Worm (Caenorhabditis elegans) whole organism, L1 larva: ENCODE results near the gene R151.8.

Experiments used
- C16A3.4 ChIP-seq: fragments of 150-350 bp; optimal IDR thresholded peaks from 2 replicates; lab custom pipeline; 2014; ENCODE audit warnings: missing biosample characterization, missing genetic modification characterization
- C34B4.2 ChIP-seq: sonication (generic microtip); optimal IDR thresholded peaks from 2 replicates; lab custom pipeline; 2017; ENCODE audit warnings: mild to moderate bottlenecking, missing genetic modification characterization, missing compliant biosample characterization
- aly-2 ChIP-seq: fragments of 150-350 bp; optimal IDR thresholded peaks from 2 replicates; lab custom pipeline; 2014; ENCODE audit warnings: missing biosample characterization, missing genetic modification characterization
- ama-1 ChIP-seq: fragments of 150-350 bp; optimal IDR thresholded peaks from 2 replicates; lab custom pipeline; 2014
- ceh-8 ChIP-seq: fragments of 200-800 bp; sonication (Bioruptor generic); optimal IDR thresholded peaks from 2 replicates; lab custom pipeline; 2018; ENCODE audit warnings: mild to moderate bottlenecking, missing genetic modification characterization, moderate library complexity, missing compliant biosample characterization
- ceh-82 ChIP-seq, 3 experiments: fragments of 150-350 bp in 1 of 3; sonication (generic microtip) in 2 of 3; optimal IDR thresholded peaks; 2 replicates each; lab custom pipeline; 2014 to 2017; ENCODE audit warnings: missing biosample characterization in 3 of 3, missing genetic modification characterization in 3 of 3
- dpl-1 ChIP-seq, 3 experiments: fragments of 150-350 bp in 2 of 3; sonication (generic microtip) in 1 of 3; optimal IDR thresholded peaks; 2 replicates each; lab custom pipeline; 2014 to 2017; ENCODE audit warnings: missing biosample characterization in 3 of 3, missing genetic modification characterization in 3 of 3, missing genetic modification reagents in 3 of 3
- dsc-1 ChIP-seq: sonication (generic microtip); optimal IDR thresholded peaks from 2 replicates; lab custom pipeline; 2016; ENCODE audit warnings: mild to moderate bottlenecking, missing genetic modification characterization, missing compliant biosample characterization
- efl-1 ChIP-seq, 4 experiments: fragments of 150-350 bp; optimal IDR thresholded peaks in 3 of 4; peaks in 1 of 4; 1 replicate in 1 of 4; 2 replicates in 3 of 4; lab custom pipeline; 2014; ENCODE audit warnings: missing biosample characterization in 2 of 4, missing genetic modification characterization in 2 of 4, missing genetic modification reagents in 2 of 4
- elt-2 ChIP-seq: sonication (generic microtip); optimal IDR thresholded peaks from 2 replicates; lab custom pipeline; 2016; ENCODE audit warnings: missing genetic modification characterization, mild to moderate bottlenecking, inconsistent platforms, missing compliant biosample characterization, missing genetic modification reagents
- elt-3 ChIP-seq, 6 experiments: fragments of 150-350 bp in 1 of 6; sonication (generic microtip); optimal IDR thresholded peaks; 2 replicates each; lab custom pipeline; 2017 to 2018; ENCODE audit warnings: missing biosample characterization in 6 of 6, missing genetic modification characterization in 6 of 6, inconsistent platforms in 1 of 6
- ets-5 ChIP-seq: fragments of 200-800 bp; sonication (Bioruptor generic); IDR thresholded peaks from 2 replicates; pipeline ENCODE4 v1.3.6; 2022; ENCODE audit warnings: missing genetic modification characterization, missing compliant biosample characterization
- fkh-4 ChIP-seq: sonication (generic microtip); optimal IDR thresholded peaks from 2 replicates; lab custom pipeline; 2016; ENCODE audit warnings: missing compliant biosample characterization, missing genetic modification characterization, borderline replicate concordance
- fkh-8 ChIP-seq: sonication (generic microtip); optimal IDR thresholded peaks from 2 replicates; lab custom pipeline; 2016; ENCODE audit warnings: mild to moderate bottlenecking, missing genetic modification characterization, missing compliant biosample characterization
- hlh-17 ChIP-seq: fragments of 200-800 bp; sonication (Bioruptor generic); optimal IDR thresholded peaks from 2 replicates; lab custom pipeline; 2018; ENCODE audit warnings: missing genetic modification characterization, mild to moderate bottlenecking, missing compliant biosample characterization, moderate library complexity, borderline replicate concordance
- hlh-4 ChIP-seq: sonication (generic microtip); optimal IDR thresholded peaks from 2 replicates; lab custom pipeline; 2016; ENCODE audit warnings: mild to moderate bottlenecking, missing genetic modification characterization, missing compliant biosample characterization
- irx-1 ChIP-seq: sonication (generic microtip); optimal IDR thresholded peaks from 2 replicates; lab custom pipeline; 2016; ENCODE audit warnings: missing genetic modification characterization, missing compliant biosample characterization
- lin-14 ChIP-seq: fragments of 200-800 bp; sonication (Bioruptor generic); optimal IDR thresholded peaks from 2 replicates; lab custom pipeline; 2018; ENCODE audit warnings: mild to moderate bottlenecking, missing genetic modification characterization, moderate library complexity, missing compliant biosample characterization
- lin-15B ChIP-seq: fragments of 150-350 bp; sonication (generic microtip); optimal IDR thresholded peaks from 3 replicates; lab custom pipeline; 2014; ENCODE audit warnings: missing biosample characterization, missing genetic modification characterization
- lin-35 ChIP-seq, 2 experiments: fragments of 150-350 bp; optimal IDR thresholded peaks; 2 replicates each; lab custom pipeline; 2014; ENCODE audit warnings: missing biosample characterization in 2 of 2, missing genetic modification characterization in 2 of 2, missing genetic modification reagents in 2 of 2
- lin-39 ChIP-seq: fragments of 150-350 bp; optimal IDR thresholded peaks from 2 replicates; lab custom pipeline; 2014; ENCODE audit warnings: missing biosample characterization, missing genetic modification reagents, missing genetic modification characterization
- lsy-2 ChIP-seq, 2 experiments: fragments of 150-350 bp; optimal IDR thresholded peaks; 2 replicates each; lab custom pipeline; 2014; ENCODE audit warnings: missing biosample characterization in 2 of 2, missing genetic modification characterization in 2 of 2
- mab-9 ChIP-seq: fragments of 200-800 bp; sonication (Bioruptor generic); IDR thresholded peaks from 2 replicates; pipeline ENCODE4 v1.3.6; 2022; ENCODE audit warnings: missing genetic modification reagents, missing genetic modification characterization, missing compliant biosample characterization
- mdl-1 ChIP-seq, 2 experiments: fragments of 150-350 bp; optimal IDR thresholded peaks; 2 replicates each; lab custom pipeline; 2014 to 2017; ENCODE audit warnings: missing biosample characterization in 2 of 2, missing genetic modification characterization in 2 of 2, inconsistent platforms in 1 of 2
- mef-2 ChIP-seq: fragments of 150-350 bp; optimal IDR thresholded peaks from 2 replicates; lab custom pipeline; 2014; ENCODE audit warnings: missing biosample characterization, missing genetic modification characterization
- mep-1 ChIP-seq: fragments of 150-350 bp; optimal IDR thresholded peaks from 2 replicates; lab custom pipeline; 2014; ENCODE audit warnings: missing biosample characterization, missing genetic modification characterization
- nhr-12 ChIP-seq: sonication (generic microtip); optimal IDR thresholded peaks from 2 replicates; lab custom pipeline; 2017; ENCODE audit warnings: missing biosample characterization, missing genetic modification characterization
- nhr-19 ChIP-seq: fragments of 200-800 bp; sonication (Bioruptor generic); conservative IDR thresholded peaks from 2 replicates; pipeline ENCODE4 v1.3.6; 2022; ENCODE audit warnings: missing genetic modification characterization, missing compliant biosample characterization
- nhr-20 ChIP-seq: sonication (generic microtip); optimal IDR thresholded peaks from 2 replicates; lab custom pipeline; 2016; ENCODE audit warnings: mild to moderate bottlenecking, missing genetic modification characterization, missing compliant biosample characterization
- nhr-237 ChIP-seq: fragments of 150-350 bp; optimal IDR thresholded peaks from 2 replicates; lab custom pipeline; 2014; ENCODE audit warnings: missing biosample characterization, missing genetic modification characterization
- nhr-28 ChIP-seq: fragments of 150-350 bp; optimal IDR thresholded peaks from 2 replicates; lab custom pipeline; 2014; ENCODE audit warnings: missing biosample characterization, missing genetic modification characterization
- nhr-47 ChIP-seq: sonication (generic microtip); optimal IDR thresholded peaks from 2 replicates; lab custom pipeline; 2016; ENCODE audit warnings: mild to moderate bottlenecking, missing genetic modification characterization, moderate library complexity, missing compliant biosample characterization
- nhr-71 ChIP-seq: sonication (generic microtip); optimal IDR thresholded peaks from 2 replicates; lab custom pipeline; 2016; ENCODE audit warnings: mild to moderate bottlenecking, missing genetic modification characterization, moderate library complexity, missing compliant biosample characterization
- nhr-76 ChIP-seq: sonication (generic microtip); optimal IDR thresholded peaks from 2 replicates; lab custom pipeline; 2017; ENCODE audit warnings: missing biosample characterization, missing genetic modification characterization
- nhr-77 ChIP-seq: fragments of 150-350 bp; optimal IDR thresholded peaks from 2 replicates; lab custom pipeline; 2014; ENCODE audit warnings: missing biosample characterization, missing genetic modification characterization
- nhr-85 ChIP-seq: sonication (generic microtip); peaks from one replicate; lab custom pipeline; 2016; ENCODE audit warnings: missing genetic modification characterization, inconsistent platforms, missing compliant biosample characterization
- pag-3 ChIP-seq: sonication (generic microtip); optimal IDR thresholded peaks from 2 replicates; lab custom pipeline; 2017; ENCODE audit warnings: missing genetic modification characterization, mild to moderate bottlenecking, missing compliant biosample characterization, antibody characterized with exemption, borderline replicate concordance; ENCODE audit not compliant: insufficient read depth
- pqm-1 ChIP-seq: sonication (generic microtip); optimal IDR thresholded peaks from 3 replicates; lab custom pipeline; 2017; ENCODE audit warnings: missing biosample characterization, missing genetic modification characterization
- snpc-4 ChIP-seq: fragments of 150-350 bp; optimal IDR thresholded peaks from 2 replicates; lab custom pipeline; 2014; ENCODE audit warnings: missing biosample characterization, missing genetic modification characterization
- snu-23 ChIP-seq: sonication (generic microtip); optimal IDR thresholded peaks from 2 replicates; lab custom pipeline; 2016; ENCODE audit warnings: missing genetic modification characterization, missing compliant biosample characterization
- sox-4 ChIP-seq: sonication (generic microtip); optimal IDR thresholded peaks from 2 replicates; lab custom pipeline; 2016; ENCODE audit warnings: missing genetic modification characterization, missing compliant biosample characterization
- sup-37 ChIP-seq: fragments of 200-800 bp; sonication (Bioruptor generic); optimal IDR thresholded peaks from 2 replicates; lab custom pipeline; 2018; ENCODE audit warnings: mild to moderate bottlenecking, missing genetic modification characterization, missing compliant biosample characterization
- unc-130 ChIP-seq: fragments of 150-350 bp; optimal IDR thresholded peaks from 2 replicates; lab custom pipeline; 2017; ENCODE audit warnings: missing biosample characterization, missing genetic modification characterization, inconsistent platforms
- unc-62 ChIP-seq: fragments of 150-350 bp; optimal IDR thresholded peaks from 2 replicates; lab custom pipeline; 2014; ENCODE audit warnings: missing biosample characterization, missing genetic modification reagents, missing genetic modification characterization
- unc-86 ChIP-seq: sonication (generic microtip); optimal IDR thresholded peaks from 2 replicates; lab custom pipeline; 2016; ENCODE audit warnings: missing genetic modification characterization, missing compliant biosample characterization
- xbp-1 ChIP-seq: sonication (generic microtip); optimal IDR thresholded peaks from 2 replicates; lab custom pipeline; 2016; ENCODE audit warnings: missing genetic modification characterization, missing compliant biosample characterization
- zag-1 ChIP-seq: fragments of 150-350 bp; optimal IDR thresholded peaks from 2 replicates; lab custom pipeline; 2014; ENCODE audit warnings: missing biosample characterization, missing genetic modification characterization
- ztf-11 ChIP-seq, 2 experiments: sonication (generic microtip); optimal IDR thresholded peaks; 2 replicates each; lab custom pipeline; 2016 to 2017; ENCODE audit warnings: missing genetic modification characterization in 2 of 2, missing biosample characterization in 1 of 2, missing compliant biosample characterization in 1 of 2

Gene R151.8

ce11 chrIII:7223029-7223428 lies 6.6 kb downstream of the R151.8 start, which contains the start of gene der-2:
TSS of gene der-2 (minus strand) at chrIII:7223129.
- no peak for TF ChIP-seq lin-39 (tag; lab: Kevin White, UChicago)
- no peak for TF ChIP-seq zag-1 (tag; lab: Kevin White, UChicago)
- no peak for TF ChIP-seq fkh-4 (tag; lab: Kevin White, UChicago)
- TF ChIP-seq C34B4.2 (tag; lab: Kevin White, UChicago): no peak
- TF ChIP-seq snpc-4 (tag; lab: Kevin White, UChicago): no peak
- no peak for TF ChIP-seq snu-23 (GFP tag; lab: Kevin White, UChicago)
- no peak for TF ChIP-seq ztf-11 (tag; optimal IDR thresholded peaks at IDR 0.05; lab: Kevin White, UChicago)
- TF ChIP-seq nhr-12 (tag; lab: Kevin White, UChicago): no peak
- TF ChIP-seq mef-2 (tag; lab: Kevin White, UChicago): no peak
- no peak for TF ChIP-seq lin-15B (tag; lab: Kevin White, UChicago)
- TF ChIP-seq efl-1 (optimal IDR thresholded peaks at IDR 0.05; lab: Kevin White, UChicago): no peak
- no peak for TF ChIP-seq efl-1 (GFP tag; optimal IDR thresholded peaks at IDR 0.05 in 1 of 2; lab: Kevin White, UChicago)
- no peak for TF ChIP-seq unc-130 (tag; lab: Kevin White, UChicago)
- no peak for TF ChIP-seq nhr-237
- TF ChIP-seq mdl-1 (tag; optimal IDR thresholded peaks at IDR 0.05; lab: Kevin White, UChicago): no peak
- no peak for TF ChIP-seq sup-37 (GFP tag; lab: Kevin White, UChicago)
- no peak for TF ChIP-seq nhr-71 (tag; lab: Kevin White, UChicago)
- no peak for TF ChIP-seq elt-2 (tag; lab: Kevin White, UChicago)
- no peak for TF ChIP-seq hlh-17
- no peak for TF ChIP-seq fkh-8 (tag; lab: Kevin White, UChicago)
- no peak for TF ChIP-seq dsc-1 (tag; lab: Kevin White, UChicago)
- TF ChIP-seq, all 84 proteins: peak for 0

ce11 chrIII:7221103-7221502 lies 8.5 kb downstream of the R151.8 start:
- TF ChIP-seq C16A3.4 (tag; lab: Kevin White, UChicago) (no peak), lsy-2 (tag; optimal IDR thresholded peaks at IDR 0.05; lab: Kevin White, UChicago) (no peak), ets-5 (GFP tag; lab: Robert Waterston, UW) (no peak), nhr-20 (tag; lab: Kevin White, UChicago) (no peak), nhr-71 (tag; lab: Kevin White, UChicago) (peak; percentile 17)

ce11 chrIII:7216924-7217521 lies 12.6 kb downstream of the R151.8 start:
- TF ChIP-seq mab-9: no peak
- TF ChIP-seq hlh-4 (tag; lab: Kevin White, UChicago): no peak
- no peak for TF ChIP-seq ama-1 (lab: Kevin White, UChicago)
- no peak for TF ChIP-seq nhr-77 (tag; lab: Kevin White, UChicago)
- TF ChIP-seq unc-62 (GFP tag; lab: Kevin White, UChicago): no peak
- TF ChIP-seq nhr-19 (GFP tag; lab: Robert Waterston, UW): peak; percentile 79
- TF ChIP-seq aly-2: no peak
- no peak for TF ChIP-seq ceh-8 (GFP tag; lab: Kevin White, UChicago)
- peak; percentile 28 for TF ChIP-seq C16A3.4 (tag; lab: Kevin White, UChicago)
- TF ChIP-seq mef-2 (tag; lab: Kevin White, UChicago): peak; percentile 54
- no peak for TF ChIP-seq nhr-28 (tag; lab: Kevin White, UChicago)
- peak in 1 of 2 experiments; percentile 6 for TF ChIP-seq lin-35 (GFP tag; optimal IDR thresholded peaks at IDR 0.05; lab: Kevin White, UChicago)
- no peak for TF ChIP-seq zag-1 (tag; lab: Kevin White, UChicago)
- peak; percentile 5 to 30 (median 19) for TF ChIP-seq dpl-1 (GFP tag; optimal IDR thresholded peaks at IDR 0.05; lab: Kevin White, UChicago)
- TF ChIP-seq xbp-1 (tag; lab: Kevin White, UChicago): peak; percentile 34
- no peak for TF ChIP-seq ets-5 (GFP tag; lab: Robert Waterston, UW)
- no peak for TF ChIP-seq ceh-82 (tag; optimal IDR thresholded peaks at IDR 0.05; lab: Kevin White, UChicago)
- no peak for TF ChIP-seq sox-4 (tag; lab: Kevin White, UChicago)
- TF ChIP-seq unc-86 (tag; lab: Kevin White, UChicago): no peak
- TF ChIP-seq nhr-85 (tag; lab: Kevin White, UChicago): no peak
- no peak for TF ChIP-seq irx-1
- TF ChIP-seq mep-1: peak; percentile 63
- TF ChIP-seq snu-23 (GFP tag; lab: Kevin White, UChicago): peak; percentile 80
- TF ChIP-seq pqm-1 (tag; lab: Kevin White, UChicago): no peak
- TF ChIP-seq lin-14 (GFP tag; lab: Kevin White, UChicago): peak; percentile 90
- peak; percentile 77 for TF ChIP-seq nhr-20 (tag; lab: Kevin White, UChicago)
- no peak for TF ChIP-seq pag-3 (tag; lab: Kevin White, UChicago)
- TF ChIP-seq nhr-76 (tag; lab: Kevin White, UChicago): no peak
- peak; percentile 39 for TF ChIP-seq nhr-47 (tag; lab: Kevin White, UChicago)
- no peak for TF ChIP-seq elt-3 (tag; optimal IDR thresholded peaks at IDR 0.05; lab: Kevin White, UChicago)
